Worm (Caenorhabditis elegans) whole organism, dauer: ENCODE results near the gene ckb-4.

Source experiments
- unc-62 ChIP-seq: sonication (generic microtip); optimal IDR thresholded peaks from 2 replicates; lab custom pipeline; 2017; ENCODE audit warnings: missing biosample characterization, missing genetic modification reagents, missing genetic modification characterization

Gene ckb-4

DNA sequence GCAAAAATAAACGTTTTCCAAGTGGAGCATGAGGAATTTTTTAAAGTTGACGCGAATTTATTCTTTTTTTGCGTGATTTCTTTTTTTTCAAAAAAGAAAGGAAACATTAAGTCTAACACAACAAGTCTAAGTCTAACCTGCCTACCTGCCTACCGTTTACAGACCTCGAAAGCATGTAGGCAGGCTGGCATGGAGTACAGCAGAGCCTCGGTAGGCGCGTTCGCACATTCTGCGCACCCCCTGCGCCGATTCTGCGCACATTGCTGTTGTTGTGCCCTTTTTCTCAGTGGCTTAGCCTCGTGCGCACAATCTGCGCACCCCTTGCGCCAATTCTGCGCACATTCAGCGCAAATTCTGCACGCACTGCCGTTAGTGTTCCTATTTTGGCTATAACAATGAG lies 25.4 kb downstream of the ckb-4 start:
- no peak for TF ChIP-seq unc-62 (GFP tag; lab: Kevin White, UChicago)

DNA sequence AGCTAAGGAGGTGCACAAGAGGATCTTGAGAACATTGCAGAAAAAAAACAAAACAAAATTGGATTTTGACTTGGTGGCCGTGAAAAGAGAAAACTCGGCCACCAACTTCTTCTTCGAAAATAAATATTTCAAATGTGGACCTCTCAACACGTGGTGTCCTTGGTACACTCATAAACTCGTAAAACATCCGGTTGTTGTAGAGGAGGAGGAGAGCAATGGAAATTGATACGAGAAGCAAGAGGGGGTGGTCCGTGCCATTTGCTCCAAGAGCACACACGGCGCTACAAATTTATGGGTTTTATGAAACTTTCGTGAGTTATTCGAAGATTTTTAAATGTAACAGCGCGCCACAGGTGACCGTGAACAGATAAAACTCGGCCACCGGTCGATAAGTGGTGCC lies 27.3 kb downstream of the ckb-4 start:
- no peak for TF ChIP-seq unc-62 (GFP tag; lab: Kevin White, UChicago)

DNA sequence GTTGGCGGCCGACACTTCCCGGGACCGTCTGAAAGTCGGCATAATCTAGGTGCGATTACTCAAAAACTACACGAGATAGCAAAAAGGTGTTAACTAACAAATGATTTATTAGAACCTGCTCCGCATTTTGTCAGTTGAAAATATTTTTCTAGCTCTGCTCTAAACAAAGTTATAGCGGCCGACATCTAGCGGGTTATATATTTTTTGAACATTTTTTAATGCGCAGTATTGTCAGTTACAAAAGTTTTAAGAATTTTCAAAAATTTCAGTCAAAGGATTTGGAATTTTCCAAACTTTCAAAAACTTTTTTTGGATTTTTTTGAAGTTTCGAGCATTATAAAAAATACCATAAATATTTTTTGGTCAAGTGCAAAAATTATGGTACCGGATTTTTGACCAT lies 28.0 kb downstream of the ckb-4 start:
- TF ChIP-seq unc-62 (GFP tag; lab: Kevin White, UChicago), result no peak

DNA sequence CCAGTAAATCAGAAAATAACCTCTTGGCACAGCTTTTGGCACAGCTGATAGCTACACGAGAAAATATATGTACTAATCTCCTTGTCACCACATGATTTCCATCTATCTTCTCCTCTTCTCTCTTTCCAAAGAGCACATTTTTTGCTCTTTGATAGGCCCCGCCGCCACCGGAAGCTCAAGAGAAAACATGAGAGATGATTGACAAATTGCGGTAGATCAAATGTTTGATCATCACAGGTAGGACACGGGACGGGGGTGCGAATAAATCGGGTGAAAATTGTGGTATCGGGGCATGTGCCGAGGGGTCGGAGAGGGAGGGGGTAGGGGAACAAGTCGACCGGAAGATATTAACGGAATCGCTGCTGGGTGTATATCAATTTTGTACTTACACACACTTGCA lies 33.2 kb downstream of the ckb-4 start:
- no peak for TF ChIP-seq unc-62 (GFP tag; lab: Kevin White, UChicago)

DNA sequence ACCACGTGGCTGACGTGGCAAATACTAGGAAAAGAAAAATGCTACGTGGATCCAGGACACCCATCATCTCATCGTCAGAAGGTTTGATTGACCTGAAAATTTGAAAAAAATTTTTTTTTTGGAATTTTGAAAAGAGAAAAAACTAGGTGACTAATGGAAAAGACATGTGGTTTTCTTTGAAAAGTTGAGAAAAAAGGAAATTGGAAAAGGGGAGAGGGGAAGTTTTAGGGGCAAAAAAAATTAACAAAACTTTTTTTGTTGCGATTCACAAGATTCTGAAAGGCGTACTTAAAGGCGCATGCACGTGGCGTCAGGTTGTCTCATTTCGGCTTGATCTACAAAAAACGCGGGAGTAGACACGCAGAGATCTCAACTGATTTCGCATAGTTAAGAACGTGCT lies 36.4 kb downstream of the ckb-4 start, which contains the start of gene Y40B10A.9:
Gene Y40B10A.9, minus strand, starts transcription at position 101 of the 400 bp plus-strand sequence.
- no peak for TF ChIP-seq unc-62 (GFP tag; lab: Kevin White, UChicago)

DNA sequence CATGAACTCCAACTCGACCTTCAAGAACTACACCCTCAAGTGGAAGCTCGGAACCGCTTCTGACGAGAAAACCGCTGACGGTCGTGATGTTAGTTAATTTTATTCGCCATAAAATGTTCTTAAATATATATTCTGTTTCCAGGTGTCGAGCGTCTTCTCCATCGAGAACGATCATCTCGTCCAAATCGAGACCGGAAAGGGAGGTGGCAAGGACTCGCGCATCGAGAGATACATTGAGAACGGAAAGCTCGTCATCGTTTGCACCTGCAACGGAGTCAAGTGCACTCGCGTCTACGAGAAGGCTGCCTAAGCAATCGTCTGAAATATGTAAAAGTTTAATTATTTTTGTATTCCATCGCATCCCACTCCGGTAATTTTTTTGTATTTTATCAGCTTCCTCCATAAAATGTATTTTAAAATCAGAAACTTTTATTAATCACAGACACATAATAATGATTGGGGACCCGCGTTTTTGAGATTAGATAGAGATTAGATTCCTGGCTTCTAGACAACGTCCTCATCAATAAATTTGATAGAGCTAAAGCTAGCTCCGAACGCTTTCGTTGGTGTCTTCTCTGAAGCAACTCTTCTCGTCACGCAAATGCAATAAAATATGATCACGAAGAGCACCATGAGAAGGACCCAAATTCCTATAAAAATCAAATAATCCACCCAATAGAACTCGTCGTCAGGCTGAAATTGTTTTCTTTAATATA lies 40.3 kb downstream of the ckb-4 start:
- no peak for TF ChIP-seq unc-62 (GFP tag; lab: Kevin White, UChicago)

DNA sequence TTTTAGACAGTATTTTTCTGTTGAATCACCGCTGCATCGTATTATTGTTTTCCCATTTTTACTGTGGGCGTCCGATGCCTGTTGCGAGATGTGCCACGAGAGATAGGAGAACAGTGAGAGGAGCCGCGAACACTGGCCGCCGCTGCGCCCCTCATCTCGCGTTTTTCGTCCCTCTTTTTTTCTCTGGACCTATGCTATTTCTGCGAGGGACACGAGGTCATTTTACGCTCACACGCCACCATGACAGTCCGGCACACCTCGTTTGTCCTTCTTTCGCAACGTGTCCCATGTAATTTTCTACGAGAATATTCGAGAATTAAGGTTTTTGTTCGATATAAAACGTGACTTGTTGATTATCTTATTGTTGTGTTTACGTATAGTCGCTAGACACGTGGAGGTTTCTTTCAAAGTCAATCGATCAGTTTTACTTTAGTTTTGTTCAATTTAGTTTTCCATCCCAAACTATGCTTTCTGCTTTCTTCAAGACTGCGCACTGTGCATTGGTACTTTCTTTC lies 41.2 kb downstream of the ckb-4 start, which contains the start of gene lbp-9:
Gene lbp-9, plus strand, starts transcription at position 465 of the 515 bp plus-strand sequence.
- no peak for TF ChIP-seq unc-62 (GFP tag; lab: Kevin White, UChicago)

DNA sequence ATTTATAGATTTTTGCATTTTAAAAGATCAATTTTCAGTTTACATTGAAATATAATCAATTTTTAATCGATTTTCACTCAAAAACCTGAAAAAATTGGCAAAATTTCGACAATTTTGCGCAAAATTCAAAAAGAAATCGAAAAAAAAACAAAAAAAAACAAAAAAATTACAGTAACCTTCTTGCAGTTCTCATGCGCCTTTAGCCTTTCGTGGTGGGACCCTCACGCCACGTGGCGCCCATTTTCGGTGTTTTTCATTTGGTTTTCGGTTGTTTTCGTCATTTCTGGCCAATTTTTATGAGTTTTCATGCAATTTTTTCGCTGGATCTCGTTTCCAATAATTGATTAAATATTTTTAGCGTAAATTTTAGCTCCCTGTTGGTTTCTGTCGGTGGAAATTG lies 41.8 kb downstream of the ckb-4 start:
- TF ChIP-seq unc-62 (GFP tag; lab: Kevin White, UChicago), result no peak

DNA sequence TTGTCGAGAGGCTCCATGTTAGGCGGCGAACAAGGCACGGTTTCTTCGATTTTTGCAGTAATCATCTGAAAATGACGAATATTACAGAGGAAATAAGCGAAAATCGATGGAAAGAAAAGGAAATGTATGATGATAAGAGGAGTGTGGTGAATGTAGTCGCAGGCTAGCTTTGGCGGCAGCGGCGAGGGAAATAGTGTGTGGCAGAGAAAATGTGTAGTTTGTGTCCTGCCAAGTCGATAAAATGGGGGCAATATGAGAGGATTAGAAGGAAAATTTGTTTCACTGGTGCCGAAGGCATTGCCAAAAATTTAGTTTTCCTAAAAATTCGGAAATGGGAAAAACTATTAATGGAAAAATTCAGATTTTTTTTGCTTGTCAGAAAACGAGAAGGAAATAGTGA lies 42.5 kb downstream of the ckb-4 start, which contains the start of gene nhr-86:
Gene nhr-86, minus strand, starts transcription at position 71 of the 400 bp plus-strand sequence.
- TF ChIP-seq unc-62 (GFP tag; lab: Kevin White, UChicago), result no peak

DNA sequence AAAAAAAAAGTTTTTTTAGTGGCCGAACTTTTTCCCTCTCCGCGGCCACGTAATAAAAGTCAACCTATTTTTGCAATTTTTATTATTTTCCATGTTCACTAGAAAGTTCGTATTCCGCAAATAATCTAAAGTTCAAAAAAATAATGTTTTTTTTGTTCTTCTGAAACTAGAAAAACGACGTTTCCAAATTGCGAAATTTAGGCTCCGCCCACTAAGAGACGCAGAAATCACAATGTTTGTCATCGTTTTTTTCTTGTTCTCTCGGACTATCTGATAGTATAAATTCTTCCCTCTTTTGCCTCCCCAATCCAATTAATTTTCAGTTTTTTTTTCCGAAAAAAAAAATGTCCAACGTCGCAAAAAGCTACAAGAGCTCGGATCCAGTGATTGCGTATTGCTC lies 51.9 kb downstream of the ckb-4 start, which contains the start of gene comt-3:
Gene comt-3, plus strand, starts transcription at position 214 of the 400 bp plus-strand sequence.
- no peak for TF ChIP-seq unc-62 (GFP tag; lab: Kevin White, UChicago)
